Fruit fly (Drosophila melanogaster): Measurements from ENCODE around the gene mRpL44.
A peak's percentile ranks its signal among the peaks of the same experiment; 100 is the strongest.

The mRpL44 gene

DNA sequence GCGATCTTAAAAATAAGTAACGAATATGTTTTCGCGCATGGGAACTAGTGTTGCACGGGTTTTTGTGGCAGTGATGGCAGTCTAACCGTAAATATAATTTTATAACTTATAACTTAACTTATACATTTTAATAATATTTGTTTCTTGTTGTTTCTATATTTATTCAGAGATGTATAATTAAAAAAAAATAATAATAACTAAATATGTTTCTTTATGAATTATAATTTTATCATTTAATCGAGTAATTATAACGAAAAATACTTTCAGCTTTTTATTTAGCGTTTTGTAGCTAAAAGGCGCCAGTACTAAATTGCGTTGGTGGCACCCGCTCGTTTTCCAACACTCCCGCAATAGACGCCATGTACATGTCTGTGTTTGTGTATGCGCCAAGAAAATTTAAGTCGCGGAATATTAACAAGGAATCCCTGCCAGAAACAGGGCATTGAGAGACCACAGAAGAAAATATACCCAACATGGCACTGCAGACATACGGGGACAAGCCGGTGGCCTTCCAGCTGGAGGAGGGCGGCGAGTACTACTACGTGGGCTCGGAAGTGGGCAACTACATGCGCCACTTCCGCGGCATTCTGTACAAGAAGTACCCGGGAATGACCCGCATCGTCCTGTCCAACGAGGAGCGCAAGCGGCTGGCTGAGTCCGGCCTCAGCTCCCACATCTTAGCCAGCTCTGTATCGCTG, at the start of gene mRpL44, which contains the start of gene Snr1:
TSS of gene mRpL44 (minus strand) at position 51 of the 698 bp plus-strand sequence.
TSS of gene Snr1 (plus strand) at position 341 of the 698 bp plus-strand sequence.
- peak; percentile 61 for TF ChIP-seq noc (tag; optimal IDR thresholded peaks at IDR 0.05)

DNA sequence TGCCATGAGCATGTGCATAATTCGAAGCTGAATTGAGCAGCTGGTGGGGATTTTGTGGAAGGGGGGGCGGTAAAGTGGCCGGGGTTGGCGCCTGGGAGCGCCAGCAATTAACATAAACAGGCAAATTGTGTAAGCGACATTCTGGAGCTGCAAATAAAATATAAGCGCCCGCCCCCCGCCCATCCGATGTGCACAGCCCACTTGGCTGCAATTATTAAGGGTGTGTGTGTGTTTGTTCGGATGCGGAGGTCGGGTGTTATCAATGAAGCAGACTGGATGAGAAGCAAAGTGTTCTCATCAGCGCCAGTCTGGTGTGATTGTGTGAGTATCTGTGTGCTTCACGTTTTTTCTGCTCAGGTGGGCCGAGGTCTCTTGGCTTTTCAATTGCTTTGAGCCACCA, 49.4 kb upstream of the mRpL44 start:
- TF ChIP-seq noc (tag; optimal IDR thresholded peaks at IDR 0.05): no peak

DNA sequence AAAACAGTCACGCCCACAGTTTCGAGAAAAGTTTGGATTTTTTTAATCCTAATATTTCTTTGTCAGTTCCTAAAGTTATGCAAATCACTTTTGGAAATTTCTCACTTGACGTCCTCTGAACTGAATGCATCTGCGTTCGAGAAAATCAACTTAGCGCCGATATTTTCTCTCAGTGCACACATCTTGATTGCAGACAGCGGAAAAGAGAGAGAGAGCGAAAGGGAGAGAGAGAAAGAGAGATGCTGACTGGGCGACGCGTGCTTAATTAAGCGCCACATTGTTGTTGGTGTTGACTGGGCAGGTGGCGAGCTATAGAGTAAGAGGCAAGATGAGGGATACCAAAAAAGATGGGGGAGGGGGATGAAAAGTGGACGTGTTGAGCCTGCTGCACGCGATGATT, 48.2 kb upstream of the mRpL44 start:
- no peak for TF ChIP-seq noc (tag; optimal IDR thresholded peaks at IDR 0.05)

DNA sequence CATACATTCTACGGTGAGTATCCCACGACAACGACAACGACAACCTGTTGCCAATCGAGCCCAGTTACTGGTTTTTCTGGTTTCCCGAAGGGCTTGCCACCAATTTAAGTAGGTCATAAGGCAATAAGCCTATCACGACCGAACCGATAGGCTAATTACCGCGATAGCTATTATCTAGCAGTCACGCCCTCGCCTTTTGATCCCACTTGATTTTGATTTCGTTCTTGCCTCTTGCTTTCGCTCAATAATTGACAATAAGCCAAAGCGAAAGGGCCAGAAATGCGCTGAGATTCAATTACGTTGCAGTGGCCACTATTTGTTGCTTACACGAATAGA, 47.4 kb upstream of the mRpL44 start:
- no peak for TF ChIP-seq noc (tag; optimal IDR thresholded peaks at IDR 0.05)

DNA sequence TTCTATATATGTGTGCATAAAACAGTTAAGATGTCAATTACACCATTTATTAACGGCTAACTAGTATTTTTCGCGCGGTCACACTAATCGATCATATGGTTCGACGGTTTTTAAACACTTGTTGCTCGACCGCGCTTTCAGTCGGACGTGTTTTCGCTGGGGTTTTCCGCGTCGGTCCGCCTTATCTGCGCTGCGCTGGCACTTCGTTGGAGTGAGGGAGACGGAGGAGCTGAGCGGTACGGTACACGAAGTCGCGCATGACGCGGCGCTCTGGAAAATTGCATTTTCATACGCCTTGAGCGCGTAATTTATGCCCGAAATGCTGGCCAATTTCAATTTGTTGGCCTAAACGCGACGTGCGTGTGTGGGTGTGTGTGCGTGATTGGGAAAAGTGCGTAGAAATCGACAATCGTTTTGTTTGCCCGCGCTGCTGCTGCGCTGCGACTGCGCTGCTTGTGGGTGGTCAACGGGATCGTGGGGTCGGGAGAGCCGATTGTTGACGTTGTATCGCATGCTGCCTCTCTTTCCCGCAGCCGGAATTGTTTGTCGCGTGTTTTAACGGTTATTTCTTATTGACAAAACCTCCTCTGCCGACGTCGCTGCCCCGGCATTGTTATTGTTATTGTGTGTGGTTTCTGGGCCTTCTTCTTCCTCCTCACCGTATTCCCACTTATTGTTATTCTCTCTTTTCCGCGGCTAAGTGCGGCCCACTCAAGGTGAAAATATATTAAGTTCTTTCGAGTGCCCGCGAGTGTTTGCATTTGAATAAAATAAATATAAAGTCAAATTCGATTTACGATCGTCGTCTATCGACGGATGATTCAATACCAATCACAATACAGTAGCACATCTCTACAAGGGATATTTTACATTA, 46.8 kb upstream of the mRpL44 start, which contains the start of gene Itpr:
TSS of gene Itpr (plus strand) at position 116 of the 874 bp plus-strand sequence.
- peak; percentile 61 for TF ChIP-seq noc (tag; optimal IDR thresholded peaks at IDR 0.05)

DNA sequence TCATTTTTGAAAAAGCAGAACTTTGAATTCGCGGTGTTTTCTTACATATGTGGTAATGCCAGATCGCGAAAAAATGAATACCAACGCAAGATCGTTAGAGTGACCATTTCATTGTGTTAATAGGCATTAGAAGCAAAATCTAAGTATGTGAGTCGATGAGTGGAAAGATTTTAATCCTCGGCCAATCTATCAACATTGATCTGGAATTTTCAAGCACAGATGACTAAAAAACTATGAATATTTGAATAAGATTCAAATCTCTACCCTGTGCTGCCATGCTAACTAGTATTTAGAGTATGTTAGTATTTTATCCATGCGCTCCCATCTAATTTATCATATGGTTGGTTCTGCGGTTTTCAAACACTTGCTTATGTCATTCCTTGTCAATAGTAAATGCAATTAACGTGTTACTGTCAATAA, 46.2 kb upstream of the mRpL44 start:
- no peak for TF ChIP-seq noc (tag; optimal IDR thresholded peaks at IDR 0.05)

DNA sequence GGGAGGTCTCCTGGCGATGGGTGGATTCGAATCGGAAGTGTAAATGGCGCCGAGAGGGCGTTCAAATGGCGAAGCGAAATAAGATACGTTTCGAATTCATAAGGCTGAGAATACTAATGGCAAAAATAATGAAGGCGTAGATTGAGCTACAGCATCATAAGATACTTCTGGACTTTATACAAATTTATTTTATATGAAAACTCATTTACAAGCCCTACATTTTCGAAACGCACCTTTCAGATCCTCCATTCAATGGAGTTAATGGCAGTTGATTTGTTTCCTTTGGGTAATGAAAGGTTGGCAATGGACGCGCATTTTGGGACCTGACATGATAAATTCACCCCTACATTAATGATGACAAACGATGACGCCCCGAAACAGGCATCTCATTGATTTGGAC, 44.3 kb upstream of the mRpL44 start:
- no peak for TF ChIP-seq noc (tag; optimal IDR thresholded peaks at IDR 0.05)

DNA sequence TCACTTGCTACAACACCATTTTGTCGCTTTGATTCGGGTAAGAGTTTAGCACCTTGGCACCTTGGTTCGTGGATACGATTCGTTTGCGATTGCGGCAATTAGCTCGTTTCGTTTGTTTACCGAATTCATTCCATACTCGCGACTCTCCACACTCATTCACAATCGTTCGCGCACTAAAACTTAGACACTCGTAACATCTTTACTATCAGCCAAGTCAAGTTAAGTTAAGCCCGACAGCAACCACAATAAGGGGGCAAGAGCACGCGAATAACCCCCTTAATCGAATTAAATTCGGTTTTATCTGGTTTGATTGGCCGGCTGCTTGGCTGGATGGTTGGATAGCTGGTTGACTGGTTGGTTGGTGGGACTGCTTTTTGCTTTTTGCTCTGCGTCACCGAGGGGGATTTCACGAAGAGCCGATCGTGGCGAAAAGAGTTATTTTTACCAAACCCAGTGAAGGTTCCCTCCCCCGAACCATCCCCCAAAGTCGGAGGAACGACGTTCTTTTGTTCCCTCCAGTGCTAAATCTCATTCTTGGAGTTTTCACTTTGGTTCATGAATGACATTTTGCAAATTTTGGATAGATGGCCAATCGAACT, 33.5 kb upstream of the mRpL44 start:
- TF ChIP-seq noc (tag; optimal IDR thresholded peaks at IDR 0.05): no peak

DNA sequence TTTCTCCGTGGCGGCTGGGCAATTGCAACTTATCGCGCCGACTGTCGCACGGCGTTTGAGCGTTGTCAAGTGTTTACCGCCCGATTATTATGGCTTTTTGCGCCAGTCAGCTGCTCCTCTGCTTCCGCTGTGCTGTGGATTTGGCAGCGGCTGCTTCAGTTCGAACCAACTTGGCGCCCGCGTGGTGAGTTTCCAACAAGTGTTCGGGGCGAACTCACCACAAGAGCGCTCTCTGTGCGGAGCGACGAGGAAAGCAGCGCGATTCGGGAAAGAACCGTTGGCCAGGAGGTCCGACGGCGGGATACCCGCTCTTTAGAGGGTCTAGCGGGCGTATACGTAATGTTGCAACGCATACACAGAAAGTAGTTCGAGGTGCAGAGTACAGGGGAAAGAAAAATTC, 32.2 kb upstream of the mRpL44 start, which contains the start of gene NKCC:
TSS of gene NKCC (minus strand) at position 57 of the 400 bp plus-strand sequence.
- TF ChIP-seq noc (tag; optimal IDR thresholded peaks at IDR 0.05): no peak

DNA sequence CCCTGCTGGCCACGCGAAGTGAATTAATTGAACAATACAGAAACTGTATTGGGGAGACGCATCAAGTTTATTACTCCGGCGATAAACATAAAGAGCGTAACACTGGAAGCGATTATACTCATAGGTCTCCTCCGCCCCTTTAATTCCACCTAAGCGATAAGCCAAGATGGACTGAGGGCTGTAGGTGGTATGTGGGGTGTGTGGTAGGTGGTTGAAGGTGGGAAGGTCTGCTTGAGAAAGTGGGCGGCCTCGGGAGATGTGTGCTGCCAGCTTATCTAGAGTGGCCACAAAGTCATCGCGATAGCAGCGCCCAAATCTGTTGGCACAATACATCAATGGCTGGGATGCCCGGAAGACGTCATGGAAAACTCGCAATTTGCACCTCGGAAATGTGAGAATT, 27.2 kb upstream of the mRpL44 start:
- no peak for TF ChIP-seq noc (tag; optimal IDR thresholded peaks at IDR 0.05)

DNA sequence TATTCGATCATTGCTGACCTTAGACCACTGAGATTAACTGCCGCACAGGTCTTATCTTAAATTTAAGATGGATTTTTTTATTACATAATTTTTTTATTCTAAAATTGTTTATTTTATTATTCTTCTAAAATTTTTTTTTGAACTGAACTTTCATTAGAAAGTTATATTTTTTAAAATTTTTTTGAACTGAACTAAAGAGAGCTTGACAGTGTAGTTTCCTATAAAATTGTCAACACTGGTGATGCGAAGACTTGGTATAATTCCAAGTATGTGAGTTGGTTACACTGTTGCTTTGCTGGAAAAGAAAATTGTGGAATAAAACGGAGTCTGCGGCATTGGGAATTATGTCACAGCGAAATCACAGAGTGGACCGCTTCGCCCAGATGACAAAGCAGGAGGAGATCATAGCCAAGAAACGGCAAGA, 14.9 kb upstream of the mRpL44 start, which contains the start of gene CG31550:
TSS of gene CG31550 (plus strand) at position 249 of the 424 bp plus-strand sequence.
- peak; percentile 42 for TF ChIP-seq noc (tag; optimal IDR thresholded peaks at IDR 0.05)

DNA sequence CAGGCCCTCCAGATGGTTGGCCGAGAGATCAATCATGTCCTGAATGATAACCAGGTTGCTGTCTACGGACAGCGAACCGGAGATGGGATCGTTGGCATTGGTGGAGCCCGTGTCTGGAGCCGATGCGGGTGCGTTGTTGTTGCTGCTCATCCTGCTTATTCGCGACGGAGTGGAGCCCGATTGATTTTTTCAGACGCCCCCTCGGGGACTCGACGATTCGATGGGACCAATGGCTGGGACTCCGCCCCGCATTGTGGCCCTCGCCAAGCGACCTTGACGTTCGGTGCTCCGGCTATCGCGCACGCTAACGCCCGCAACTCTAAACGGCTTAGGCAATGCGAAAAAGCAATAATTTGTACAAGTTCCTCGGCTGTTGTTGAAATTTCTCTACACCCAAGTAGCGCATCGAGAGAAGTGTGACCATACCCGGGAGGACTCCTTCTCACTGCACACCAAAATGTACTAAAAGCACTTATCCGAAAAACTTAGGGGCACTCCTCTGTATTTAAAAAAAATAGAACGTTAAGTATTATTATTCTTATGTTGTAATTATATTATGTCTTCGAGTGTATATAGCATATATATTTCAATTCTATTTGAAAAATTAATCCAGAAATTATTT, 13.2 kb upstream of the mRpL44 start, which contains the start of gene ksr:
TSS of gene ksr (minus strand) at position 419 of the 622 bp plus-strand sequence.
- TF ChIP-seq noc (tag; optimal IDR thresholded peaks at IDR 0.05): no peak

DNA sequence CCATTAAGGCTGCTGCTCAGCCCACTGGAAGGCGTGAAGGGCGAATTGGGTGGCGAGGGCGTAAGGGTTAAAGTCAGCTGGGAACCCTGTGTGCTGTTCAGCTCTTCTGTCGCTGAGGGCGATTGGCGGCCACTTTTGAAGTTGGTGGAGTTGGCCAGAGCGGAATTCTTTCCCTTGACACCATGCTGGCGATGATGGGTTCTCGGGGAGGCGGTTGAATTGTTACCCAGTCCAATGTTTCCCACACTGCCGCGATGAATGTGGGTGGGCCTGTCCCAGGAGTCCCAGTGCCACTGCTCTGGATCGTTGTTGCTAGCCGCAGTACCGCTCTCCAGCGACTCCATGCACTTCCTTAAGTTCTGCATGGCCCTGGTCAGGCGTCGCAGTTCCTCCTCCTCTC, 12.4 kb upstream of the mRpL44 start:
- TF ChIP-seq noc (tag; optimal IDR thresholded peaks at IDR 0.05): no peak

DNA sequence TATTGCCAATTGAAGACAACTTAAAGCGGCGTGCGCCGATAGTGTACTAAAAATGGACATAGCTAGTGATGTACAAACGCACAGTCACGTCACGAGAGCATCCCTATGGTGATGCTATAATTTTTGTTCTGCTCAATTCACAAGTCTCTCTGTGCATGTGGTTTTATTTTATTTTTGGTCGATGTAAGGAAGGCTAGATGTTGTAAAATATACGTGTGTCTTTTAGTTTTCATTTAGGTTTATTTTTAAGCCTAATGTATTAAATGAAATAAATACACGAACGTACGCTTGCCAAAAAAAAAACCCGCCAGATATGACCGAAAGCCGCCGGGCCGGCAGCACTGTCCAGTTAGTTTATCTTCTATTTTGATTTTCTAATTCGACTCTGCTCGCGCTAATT, 4.1 kb upstream of the mRpL44 start, which contains the start of the genes CG45100, HDAC3 and Hcs:
TSS of gene CG45100 (minus strand) at position 50 of the 400 bp plus-strand sequence.
TSS of gene HDAC3 (minus strand) at position 50 of the 400 bp plus-strand sequence.
TSS of gene Hcs (plus strand) at position 349 of the 400 bp plus-strand sequence.
- no peak for TF ChIP-seq noc (tag; optimal IDR thresholded peaks at IDR 0.05)

DNA sequence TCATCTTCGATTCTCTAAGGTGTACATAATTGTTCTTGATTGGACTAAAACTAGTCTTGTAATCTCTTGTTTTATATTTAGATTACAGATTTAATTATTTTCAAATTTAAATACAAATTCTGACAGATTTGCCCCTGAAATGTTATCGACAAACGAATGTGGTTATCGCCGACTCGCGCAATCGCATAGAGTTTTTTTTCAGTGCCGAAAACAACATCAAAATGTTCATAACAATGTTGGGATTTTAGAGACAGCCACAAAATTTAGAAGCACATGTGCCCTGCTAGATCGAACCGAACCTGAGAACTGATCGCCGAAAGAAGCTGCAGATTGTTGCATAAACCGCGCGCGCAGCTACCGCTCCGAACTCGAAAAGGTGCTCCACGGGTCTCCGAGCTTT, 2.8 kb downstream of the mRpL44 start, which contains the start of gene POLDIP2:
TSS of gene POLDIP2 (plus strand) at position 160 of the 400 bp plus-strand sequence.
- TF ChIP-seq noc (tag; optimal IDR thresholded peaks at IDR 0.05): no peak
